Worm (Caenorhabditis elegans): ENCODE results near the gene cdgs-1.

Gene cdgs-1

ce11 chrIV:7836491-7836890, 21.0 kb upstream of the cdgs-1 start:
- TF ChIP-seq ceh-48 (tag; optimal IDR thresholded peaks at IDR 0.05) (no peak), nfya-1 (tag; optimal IDR thresholded peaks at IDR 0.05) (no peak), ceh-34 (tag; optimal IDR thresholded peaks at IDR 0.05) (no peak), dmd-4 (tag; optimal IDR thresholded peaks at IDR 0.05; ENCODE audit: borderline replicate concordance) (no peak), pha-2 (tag; optimal IDR thresholded peaks at IDR 0.05) (no peak), sdc-2 (tag; optimal IDR thresholded peaks at IDR 0.05) (no peak), gmeb-2 (tag; optimal IDR thresholded peaks at IDR 0.05) (no peak), sox-2 (GFP tag; IDR thresholded peaks at IDR 0.05) (no peak), pha-4 (tag; optimal IDR thresholded peaks at IDR 0.05) (no peak), ceh-2 (tag; optimal IDR thresholded peaks at IDR 0.05) (no peak), ceh-6 (GFP tag; optimal IDR thresholded peaks at IDR 0.05) (no peak), syd-9 (tag; optimal IDR thresholded peaks at IDR 0.05) (no peak), fax-1 (tag; optimal IDR thresholded peaks at IDR 0.05) (no peak), ceh-24 (tag; optimal IDR thresholded peaks at IDR 0.05) (no peak), ceh-30 (tag; optimal IDR thresholded peaks at IDR 0.05) (no peak), ceh-19 (GFP tag; optimal IDR thresholded peaks at IDR 0.05) (no peak), C38D4.7 (GFP tag; optimal IDR thresholded peaks at IDR 0.05) (no peak), pax-1 (tag; optimal IDR thresholded peaks at IDR 0.05) (no peak), hlh-8 (tag; optimal IDR thresholded peaks at IDR 0.05) (no peak)

ce11 chrIV:7836030-7836429, 20.5 kb upstream of the cdgs-1 start:
- TF ChIP-seq ceh-9 (tag; optimal IDR thresholded peaks at IDR 0.05): no peak
- no peak for TF ChIP-seq syd-9 (tag; optimal IDR thresholded peaks at IDR 0.05)
- no peak for TF ChIP-seq ahr-1 (tag; optimal IDR thresholded peaks at IDR 0.05)
- TF ChIP-seq rnt-1 (tag; optimal IDR thresholded peaks at IDR 0.05): no peak
- TF ChIP-seq ttx-3 (tag; optimal IDR thresholded peaks at IDR 0.05): no peak
- no peak for TF ChIP-seq mec-3 (tag; optimal IDR thresholded peaks at IDR 0.05; ENCODE audit: borderline replicate concordance)
- no peak for TF ChIP-seq unc-86 (tag; optimal IDR thresholded peaks at IDR 0.05)

- TF ChIP-seq lim-6 (tag; optimal IDR thresholded peaks at IDR 0.05): no peak
- no peak for TF ChIP-seq fkh-6 (tag; optimal IDR thresholded peaks at IDR 0.05)
- TF ChIP-seq ceh-22 (tag; optimal IDR thresholded peaks at IDR 0.05): no peak
- no peak for TF ChIP-seq ceh-24 (tag; optimal IDR thresholded peaks at IDR 0.05)
These were observed 19.2 kb upstream of the cdgs-1 start, which contains the start of gene erp-44.2 for ce11 chrIV:7834625-7835228. TSS of gene erp-44.2 (minus strand) at chrIV:7834675.

- TF ChIP-seq ceh-48 (tag; optimal IDR thresholded peaks at IDR 0.05) (no peak), hlh-30 (tag; optimal IDR thresholded peaks at IDR 0.05; ENCODE audit: insufficient read depth) (peak; percentile 29), ceh-14 (tag; optimal IDR thresholded peaks at IDR 0.05) (peak; percentile 40), unc-42 (tag; optimal IDR thresholded peaks at IDR 0.05) (no peak)
These were observed 14.6 kb upstream of the cdgs-1 start, which contains the start of gene mvb-12 for ce11 chrIV:7830151-7830550. TSS of gene mvb-12 (plus strand) at chrIV:7830525.

ce11 chrIV:7829275-7829938, 13.9 kb upstream of the cdgs-1 start, which contains the start of gene C06A6.4:
TSS of gene C06A6.4 (minus strand) at chrIV:7829298.
- TF ChIP-seq lim-6 (tag; optimal IDR thresholded peaks at IDR 0.05) (no peak), elt-2 (tag; optimal IDR thresholded peaks at IDR 0.05) (peak; percentile 2), zip-5 (tag; optimal IDR thresholded peaks at IDR 0.05) (no peak), pros-1 (tag; optimal IDR thresholded peaks at IDR 0.05) (no peak), sdc-2 (tag; optimal IDR thresholded peaks at IDR 0.05) (no peak), mec-3 (tag; optimal IDR thresholded peaks at IDR 0.05; ENCODE audit: borderline replicate concordance) (no peak)

Measured in whole organism, late embryonic.